Worm (Caenorhabditis elegans) whole organism, mixed stage, embryonic: ENCODE measurements around the gene pid-5.
"Not testable (repeated sequence)": the region's sequence is repeated elsewhere in the genome, so short reads cannot be mapped to it uniquely, and the experiment has no call there.

Experiments used
- M03D4.4 ChIP-seq: sonication (generic microtip); optimal IDR thresholded peaks from 2 replicates; lab custom pipeline; 2017; ENCODE audit warnings: mild to moderate bottlenecking, missing genetic modification characterization, missing compliant biosample characterization
- bed-3 ChIP-seq: fragments of 200-800 bp; sonication (Bioruptor generic); optimal IDR thresholded peaks from 3 replicates; lab custom pipeline; 2018; ENCODE audit warnings: mild to moderate bottlenecking, missing genetic modification characterization, moderate library complexity, missing compliant biosample characterization
- blmp-1 ChIP-seq: fragments of 150-350 bp; optimal IDR thresholded peaks from 2 replicates; lab custom pipeline; 2014; ENCODE audit warnings: missing biosample characterization, missing genetic modification characterization
- ceh-39 ChIP-seq: fragments of 150-350 bp; optimal IDR thresholded peaks from 2 replicates; lab custom pipeline; 2014; ENCODE audit warnings: missing biosample characterization, missing genetic modification characterization
- ceh-83 ChIP-seq: fragments of 200-800 bp; sonication (Bioruptor generic); optimal IDR thresholded peaks from 2 replicates; lab custom pipeline; 2018; ENCODE audit warnings: mild to moderate bottlenecking, missing genetic modification characterization, missing compliant biosample characterization
- cnd-1 ChIP-seq: fragments of 200-800 bp; sonication (Bioruptor generic); optimal IDR thresholded peaks from 2 replicates; lab custom pipeline; 2018; ENCODE audit warnings: mild to moderate bottlenecking, missing genetic modification characterization, missing compliant biosample characterization
- drap-1 ChIP-seq: fragments of 200-800 bp; sonication (Bioruptor generic); optimal IDR thresholded peaks from 3 replicates; lab custom pipeline; 2018; ENCODE audit warnings: mild to moderate bottlenecking, missing genetic modification characterization, missing compliant biosample characterization
- elt-1 ChIP-seq: sonication (generic microtip); optimal IDR thresholded peaks from 2 replicates; lab custom pipeline; 2017; ENCODE audit warnings: missing genetic modification characterization, mild to moderate bottlenecking, missing compliant biosample characterization, antibody characterized with exemption, moderate library complexity, borderline replicate concordance; ENCODE audit not compliant: insufficient read depth
- elt-3 ChIP-seq: fragments of 150-350 bp; optimal IDR thresholded peaks from 2 replicates; lab custom pipeline; 2014; ENCODE audit warnings: missing biosample characterization, missing genetic modification characterization
- flh-1 ChIP-seq: fragments of 200-800 bp; sonication (Bioruptor generic); optimal IDR thresholded peaks from 2 replicates; lab custom pipeline; 2018; ENCODE audit warnings: mild to moderate bottlenecking, missing genetic modification characterization, moderate library complexity, missing compliant biosample characterization
- ham-2 ChIP-seq: fragments of 200-800 bp; sonication (Bioruptor generic); optimal IDR thresholded peaks from 2 replicates; lab custom pipeline; 2018; ENCODE audit warnings: mild to moderate bottlenecking, missing genetic modification characterization, missing compliant biosample characterization
- hlh-1 ChIP-seq: fragments of 150-350 bp; optimal IDR thresholded peaks from 2 replicates; lab custom pipeline; 2014; ENCODE audit warnings: missing biosample characterization, missing genetic modification reagents, missing genetic modification characterization
- lin-13 ChIP-seq: fragments of 150-350 bp; optimal IDR thresholded peaks from 2 replicates; lab custom pipeline; 2014; ENCODE audit warnings: missing biosample characterization, missing genetic modification characterization
- lin-32 ChIP-seq: fragments of 200-800 bp; sonication (Bioruptor generic); optimal IDR thresholded peaks from 2 replicates; lab custom pipeline; 2018; ENCODE audit warnings: mild to moderate bottlenecking, missing genetic modification characterization, missing compliant biosample characterization
- lsy-2 ChIP-seq: fragments of 150-350 bp; optimal IDR thresholded peaks from 2 replicates; lab custom pipeline; 2014; ENCODE audit warnings: missing biosample characterization, missing genetic modification characterization
- mab-5 ChIP-seq: fragments of 150-350 bp; optimal IDR thresholded peaks from 2 replicates; lab custom pipeline; 2014; ENCODE audit warnings: missing biosample characterization, missing genetic modification characterization
- mep-1 ChIP-seq: fragments of 150-350 bp; optimal IDR thresholded peaks from 2 replicates; lab custom pipeline; 2017; ENCODE audit warnings: missing biosample characterization, missing genetic modification reagents, missing genetic modification characterization, inconsistent platforms
- mls-2 ChIP-seq: sonication (generic microtip); optimal IDR thresholded peaks from 2 replicates; lab custom pipeline; 2016; ENCODE audit warnings: mild to moderate bottlenecking, missing genetic modification characterization, moderate library complexity, missing compliant biosample characterization
- nhr-12 ChIP-seq: fragments of 150-350 bp; optimal IDR thresholded peaks from 2 replicates; lab custom pipeline; 2014; ENCODE audit warnings: missing biosample characterization, missing genetic modification characterization
- nhr-2 ChIP-seq: fragments of 150-350 bp; optimal IDR thresholded peaks from 2 replicates; lab custom pipeline; 2014; ENCODE audit warnings: missing biosample characterization, missing genetic modification characterization
- nhr-237 ChIP-seq: fragments of 150-350 bp; optimal IDR thresholded peaks from 2 replicates; lab custom pipeline; 2014; ENCODE audit warnings: missing biosample characterization, missing genetic modification characterization
- nhr-76 ChIP-seq: sonication (generic microtip); optimal IDR thresholded peaks from 2 replicates; lab custom pipeline; 2017; ENCODE audit warnings: missing biosample characterization, missing genetic modification characterization
- pha-4 ChIP-seq: fragments of 150-350 bp; optimal IDR thresholded peaks from 2 replicates; lab custom pipeline; 2018; ENCODE audit warnings: missing biosample characterization, missing genetic modification reagents, missing genetic modification characterization
- snpc-4 ChIP-seq: fragments of 150-350 bp; optimal IDR thresholded peaks from 2 replicates; lab custom pipeline; 2014; ENCODE audit warnings: missing biosample characterization, missing genetic modification characterization
- sptf-1 ChIP-seq: sonication (generic microtip); optimal IDR thresholded peaks from 2 replicates; lab custom pipeline; 2017; ENCODE audit warnings: mild to moderate bottlenecking, missing genetic modification characterization, moderate library complexity, missing compliant biosample characterization
- tbx-8 ChIP-seq: fragments of 200-800 bp; sonication (Bioruptor generic); optimal IDR thresholded peaks from 2 replicates; lab custom pipeline; 2018; ENCODE audit warnings: mild to moderate bottlenecking, missing genetic modification characterization, moderate library complexity, missing compliant biosample characterization
- unc-120 ChIP-seq: sonication (generic microtip); optimal IDR thresholded peaks from 2 replicates; lab custom pipeline; 2017; ENCODE audit warnings: missing genetic modification characterization, missing compliant biosample characterization; ENCODE audit not compliant: poor library complexity, severe bottlenecking
- unc-39 ChIP-seq: fragments of 150-350 bp; optimal IDR thresholded peaks from 2 replicates; lab custom pipeline; 2014; ENCODE audit warnings: missing biosample characterization, missing genetic modification characterization
- unc-62 ChIP-seq: fragments of 150-350 bp; optimal IDR thresholded peaks from 2 replicates; lab custom pipeline; 2014; ENCODE audit warnings: missing biosample characterization, missing genetic modification reagents, missing genetic modification characterization
- zip-8 ChIP-seq: fragments of 150-350 bp; optimal IDR thresholded peaks from 2 replicates; lab custom pipeline; 2014; ENCODE audit warnings: missing biosample characterization, missing genetic modification characterization
- ztf-11 ChIP-seq: fragments of 150-350 bp; optimal IDR thresholded peaks from 2 replicates; lab custom pipeline; 2014; ENCODE audit warnings: missing biosample characterization, missing genetic modification characterization

pid-5 gene

DNA sequence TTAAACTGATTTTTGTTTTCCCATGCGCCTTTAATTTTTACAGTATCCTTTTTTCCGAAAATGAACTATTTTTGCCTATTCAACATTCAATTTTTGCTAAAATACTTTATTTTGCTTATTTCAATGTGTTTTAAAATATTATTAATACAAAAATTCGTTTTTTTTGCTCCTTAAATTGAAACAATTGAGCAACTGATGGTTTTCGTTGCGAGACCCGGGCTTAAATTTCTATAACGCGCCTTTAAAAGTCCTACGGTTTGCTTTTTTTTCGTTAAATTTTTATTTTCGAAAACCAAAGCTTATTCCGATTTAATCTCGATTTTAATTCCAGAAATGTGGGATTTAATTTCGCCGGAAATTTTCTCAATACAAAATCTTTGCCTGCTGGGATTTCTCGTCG lies 19.6 kb downstream of the pid-5 start, which contains the start of gene algn-5:
TSS of gene algn-5 (plus strand) at position 295 of the 400 bp plus-strand sequence.
- no peak for TF ChIP-seq zip-8 (tag; lab: Kevin White, UChicago)
- no peak for TF ChIP-seq drap-1 (GFP tag; lab: Kevin White, UChicago)
- TF ChIP-seq ham-2 (GFP tag; lab: Kevin White, UChicago), result no peak
- no peak for TF ChIP-seq elt-1 (tag; lab: Kevin White, UChicago)
- TF ChIP-seq lin-32 (GFP tag; lab: Kevin White, UChicago), result no peak

DNA sequence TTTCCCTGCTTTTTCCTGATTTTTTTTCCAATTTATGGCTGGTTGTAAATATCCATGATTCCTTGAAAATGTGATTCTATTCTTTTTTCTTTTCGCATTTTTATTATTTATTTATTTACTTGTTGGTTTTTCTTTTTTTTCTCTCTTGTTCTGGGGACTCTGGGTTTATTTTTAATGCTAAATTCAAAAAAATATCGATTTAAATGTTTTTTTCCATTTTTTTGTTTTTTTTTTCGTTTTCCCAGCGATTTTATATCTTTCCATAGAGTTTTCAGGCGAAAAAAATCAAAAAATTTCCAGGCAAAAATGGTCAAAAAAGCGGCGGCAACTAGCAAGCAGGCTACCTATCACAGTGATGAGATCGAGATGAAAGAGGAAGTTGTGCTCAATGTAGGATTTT lies 23.5 kb downstream of the pid-5 start, which contains the start of gene rpac-40:
TSS of gene rpac-40 (plus strand) at position 301 of the 400 bp plus-strand sequence.
- TF ChIP-seq unc-120 (no peak), lin-13 (tag; lab: Kevin White, UChicago) (no peak), flh-1 (GFP tag; lab: Kevin White, UChicago) (no peak), pha-4 (tag; lab: Kevin White, UChicago) (no peak), zip-8 (tag; lab: Kevin White, UChicago) (no peak), lsy-2 (tag; lab: Kevin White, UChicago) (no peak), elt-3 (no peak), ceh-39 (tag; lab: Kevin White, UChicago) (no peak)

DNA sequence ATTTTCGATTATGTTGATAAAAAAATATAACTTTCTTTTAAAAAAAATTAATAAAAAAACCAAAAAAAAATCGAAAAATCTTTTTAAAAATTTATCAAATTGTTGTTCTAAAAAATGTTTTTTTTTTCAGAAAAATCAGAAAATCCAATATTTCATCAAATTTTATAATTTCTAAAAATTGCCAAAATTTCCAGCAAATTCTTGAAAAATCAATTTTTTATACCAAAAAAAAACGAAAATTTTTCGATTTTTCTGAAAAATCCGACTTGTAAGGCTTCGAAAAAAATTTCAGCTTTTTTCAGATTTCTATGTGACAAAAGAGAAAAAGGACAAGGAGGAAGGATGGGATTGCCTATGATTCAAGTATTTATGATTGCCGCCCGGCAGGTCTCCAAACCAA lies 28.7 kb downstream of the pid-5 start, which contains the start of gene H43I07.1:
TSS of gene H43I07.1 (plus strand) at position 301 of the 400 bp plus-strand sequence.
- TF ChIP-seq sptf-1 (tag; lab: Kevin White, UChicago), result no peak
- no peak for TF ChIP-seq ztf-11 (tag; lab: Kevin White, UChicago)
- no peak for TF ChIP-seq nhr-237 (tag; lab: Kevin White, UChicago)
- TF ChIP-seq elt-1 (tag; lab: Kevin White, UChicago), result no peak
- TF ChIP-seq drap-1 (GFP tag; lab: Kevin White, UChicago), result no peak
- no peak for TF ChIP-seq cnd-1 (tag; lab: Kevin White, UChicago)
- TF ChIP-seq nhr-2 (tag; lab: Kevin White, UChicago), result no peak
- no peak for TF ChIP-seq mls-2 (tag; lab: Kevin White, UChicago)
- TF ChIP-seq bed-3 (GFP tag; lab: Kevin White, UChicago), result no peak
- no peak for TF ChIP-seq unc-62 (GFP tag; lab: Kevin White, UChicago)
- TF ChIP-seq M03D4.4 (tag; lab: Kevin White, UChicago), result no peak
- no peak for TF ChIP-seq unc-39 (tag; lab: Kevin White, UChicago)
- TF ChIP-seq unc-120, result no peak
- TF ChIP-seq blmp-1 (tag; lab: Kevin White, UChicago), result no peak
- no peak for TF ChIP-seq mab-5
- no peak for TF ChIP-seq nhr-76 (tag; lab: Kevin White, UChicago)

DNA sequence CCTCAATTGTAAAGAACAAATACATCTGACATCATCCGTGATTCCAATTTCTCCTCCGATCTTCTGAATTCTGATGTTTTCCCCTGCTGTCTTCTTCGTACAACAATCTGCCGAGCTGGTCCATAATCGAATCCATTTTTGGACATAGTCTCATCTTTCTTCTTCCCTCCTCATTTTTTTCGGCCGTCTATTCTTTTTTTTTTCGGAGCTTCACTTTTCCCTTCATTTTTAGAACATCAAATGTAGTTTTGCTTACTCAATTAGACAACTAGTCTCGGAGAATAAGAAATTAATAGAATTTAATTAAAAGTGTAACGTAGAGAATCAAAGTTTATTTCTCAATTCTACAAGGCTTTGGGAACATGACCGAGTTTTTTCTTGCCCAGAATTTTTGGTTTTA lies 35.8 kb downstream of the pid-5 start:
- TF ChIP-seq tbx-8 (GFP tag; lab: Kevin White, UChicago) (no peak), mls-2 (tag; lab: Kevin White, UChicago) (no peak), ceh-83 (GFP tag; lab: Kevin White, UChicago) (no peak), M03D4.4 (tag; lab: Kevin White, UChicago) (no peak), ham-2 (GFP tag; lab: Kevin White, UChicago) (no peak), zip-8 (tag; lab: Kevin White, UChicago) (no peak), ztf-11 (tag; lab: Kevin White, UChicago) (no peak), pha-4 (tag; lab: Kevin White, UChicago) (no peak), sptf-1 (tag; lab: Kevin White, UChicago) (no peak), snpc-4 (tag; lab: Kevin White, UChicago) (no peak), nhr-12 (no peak), ceh-39 (tag; lab: Kevin White, UChicago) (no peak), flh-1 (GFP tag; lab: Kevin White, UChicago) (no peak), hlh-1 (no peak), lsy-2 (tag; lab: Kevin White, UChicago) (no peak), unc-120 (no peak)

DNA sequence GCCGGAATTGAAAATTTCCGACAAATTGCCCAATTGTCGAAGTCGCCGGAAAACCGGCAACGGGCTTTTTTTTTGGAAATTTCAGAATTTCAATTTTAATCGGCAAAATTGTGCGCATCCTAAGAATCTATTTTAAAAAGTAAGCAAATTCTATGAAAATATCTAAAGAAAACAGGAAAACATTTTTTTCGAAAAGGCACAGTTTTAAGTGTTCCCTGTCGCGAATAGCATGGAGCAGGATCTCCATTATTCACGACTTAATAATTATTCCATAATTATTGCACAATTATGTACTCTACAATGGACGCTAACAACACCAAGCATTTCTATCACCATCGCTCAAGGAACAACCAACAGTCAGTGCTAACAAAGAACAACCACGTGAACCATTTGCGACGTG lies 40.2 kb downstream of the pid-5 start, which contains the start of gene H43I07.4:
TSS of gene H43I07.4 (plus strand) at position 301 of the 400 bp plus-strand sequence.
- not testable (repeated sequence) for TF ChIP-seq mep-1, cnd-1, sptf-1 (tag; lab: Kevin White, UChicago)
